Fruit fly (Drosophila melanogaster) whole organism, embryonic: ENCODE measurements around the gene Lrpprc2.

Experiments used
- CG10147 ChIP-seq: fragments of 200-800 bp; sonication (Bioruptor generic); optimal IDR thresholded peaks from 2 replicates; lab custom pipeline; 2019; ENCODE audit warnings: missing biosample characterization, mild to moderate bottlenecking, missing genetic modification characterization, moderate library complexity
- CG4360 ChIP-seq: fragments of 200-800 bp; sonication (Bioruptor generic); IDR thresholded peaks from 2 replicates; pipeline ENCODE4 v1.3.6; 2022; ENCODE audit warnings: missing biosample characterization, missing genetic modification characterization
- CG4854 ChIP-seq: fragments of 200-800 bp; sonication (Bioruptor generic); optimal IDR thresholded peaks from 2 replicates; lab custom pipeline; 2016; ENCODE audit warnings: missing biosample characterization, missing genetic modification characterization, inconsistent platforms
- Xrp1 ChIP-seq: fragments of 200-800 bp; sonication (Bioruptor generic); IDR thresholded peaks from 2 replicates; pipeline ENCODE4 v1.3.6; 2022; ENCODE audit warnings: missing biosample characterization, missing genetic modification characterization
- amos ChIP-seq: fragments of 200-800 bp; sonication (Bioruptor generic); IDR thresholded peaks from 2 replicates; pipeline ENCODE4 v1.3.6; 2022; ENCODE audit warnings: missing biosample characterization, missing genetic modification characterization; ENCODE audit not compliant: partially characterized antibody
- cg ChIP-seq: fragments of 200-800 bp; sonication (Bioruptor generic); optimal IDR thresholded peaks from 3 replicates; lab custom pipeline; 2019; ENCODE audit warnings: missing biosample characterization, mild to moderate bottlenecking, missing genetic modification characterization, moderate library complexity
- cwo ChIP-seq: fragments of 200-800 bp; sonication (Bioruptor generic); optimal IDR thresholded peaks from 3 replicates; lab custom pipeline; 2017; ENCODE audit warnings: missing biosample characterization, missing genetic modification characterization, mild to moderate bottlenecking, moderate library complexity, missing genetic modification reagents
- trh ChIP-seq: fragments of 200-800 bp; sonication (Bioruptor generic); optimal IDR thresholded peaks from 2 replicates; lab custom pipeline; 2016; ENCODE audit warnings: missing biosample characterization, missing genetic modification characterization

DNA sequence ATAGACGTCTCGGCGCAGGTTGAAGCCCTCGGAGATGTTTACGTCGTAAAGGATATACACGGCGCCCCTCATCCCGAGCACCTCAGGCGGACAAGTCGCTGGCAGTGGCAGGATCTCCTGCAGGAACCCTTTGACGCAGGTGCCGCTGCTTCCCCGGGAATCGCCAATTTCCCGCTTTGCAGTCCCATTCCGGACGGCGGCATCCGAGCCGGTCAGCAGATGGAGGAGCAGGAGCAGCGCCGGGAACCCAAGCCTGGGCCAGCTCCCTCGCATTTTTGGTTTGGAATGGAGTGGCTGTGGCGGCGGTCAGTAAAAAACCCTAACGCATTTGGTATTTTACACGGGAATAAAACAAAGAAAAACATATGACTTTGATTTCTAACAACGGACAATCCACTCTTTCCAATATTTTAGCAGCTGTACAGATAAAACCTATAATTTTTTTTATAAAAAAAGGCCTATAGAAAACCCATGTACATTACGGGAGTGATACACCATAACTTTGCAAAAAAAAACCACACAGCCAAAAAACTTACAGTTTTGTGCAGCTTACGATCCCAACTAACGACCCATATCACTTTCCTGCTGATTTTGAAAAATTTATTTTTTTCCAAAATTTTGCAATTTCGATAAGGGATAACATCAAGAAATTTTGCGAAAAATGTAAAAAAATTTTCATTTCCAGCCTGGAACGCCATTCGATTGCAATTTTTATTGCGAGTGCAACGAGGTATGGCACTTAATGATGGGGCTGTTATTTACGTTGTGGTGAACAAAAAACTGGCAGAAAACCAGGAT lies 5.5 kb upstream of the Lrpprc2 start, which contains the start of the genes O-fut2 and CG14777:
- TF ChIP-seq CG4854 (GFP tag; lab: Kevin White, UChicago) (no peak), amos (GFP tag; lab: Robert Waterston, UW) (no peak), CG4360 (GFP tag; lab: Robert Waterston, UW) (no peak), cwo (GFP tag; lab: Kevin White, UChicago) (no peak), trh (GFP tag; lab: Kevin White, UChicago) (no peak), CG10147 (no peak), cg (no peak), Xrp1 (GFP tag; lab: Robert Waterston, UW) (peak; percentile 37; the same call in 1 of the 2 replicates)
